Fruit fly (Drosophila melanogaster) whole organism, embryonic: Measurements from ENCODE around the gene scu.

ENCODE experiments used
- ATbp ChIP-seq: fragments of 200-800 bp; sonication (Bioruptor generic); optimal IDR thresholded peaks from 2 replicates; lab custom pipeline; 2017; ENCODE audit warnings: missing biosample characterization, mild to moderate bottlenecking, missing genetic modification characterization, missing genetic modification reagents
- CG10147 ChIP-seq: fragments of 200-800 bp; sonication (Bioruptor generic); optimal IDR thresholded peaks from 2 replicates; lab custom pipeline; 2019; ENCODE audit warnings: missing biosample characterization, mild to moderate bottlenecking, missing genetic modification characterization, moderate library complexity
- CG11695 ChIP-seq: fragments of 200-800 bp; sonication (Bioruptor generic); IDR thresholded peaks from 3 replicates; pipeline ENCODE4 v1.3.6; 2022; ENCODE audit warnings: missing biosample characterization, missing genetic modification characterization
- CG12659 ChIP-seq: fragments of 200-800 bp; sonication (Bioruptor generic); optimal IDR thresholded peaks from 3 replicates; lab custom pipeline; 2017; ENCODE audit warnings: mild to moderate bottlenecking, missing biosample characterization, missing genetic modification reagents, missing genetic modification characterization
- CG15514 ChIP-seq: fragments of 200-800 bp; sonication (Bioruptor generic); optimal IDR thresholded peaks from 3 replicates; lab custom pipeline; 2017; ENCODE audit warnings: missing biosample characterization, missing genetic modification characterization, mild to moderate bottlenecking, moderate library complexity, missing genetic modification reagents
- CG15601 ChIP-seq: fragments of 200-800 bp; sonication (Bioruptor generic); optimal IDR thresholded peaks from 3 replicates; lab custom pipeline; 2019; ENCODE audit warnings: missing biosample characterization, mild to moderate bottlenecking, missing genetic modification characterization, moderate library complexity
- CG17359 ChIP-seq: fragments of 200-800 bp; sonication (Bioruptor generic); optimal IDR thresholded peaks from 3 replicates; lab custom pipeline; 2018; ENCODE audit warnings: missing biosample characterization, mild to moderate bottlenecking, missing genetic modification characterization, moderate library complexity
- CG18262 ChIP-seq: fragments of 200-800 bp; optimal IDR thresholded peaks from 3 replicates; lab custom pipeline; 2019; ENCODE audit warnings: missing biosample characterization, mild to moderate bottlenecking, missing genetic modification characterization, moderate library complexity
- CG31224 ChIP-seq: fragments of 200-800 bp; sonication (Bioruptor generic); IDR thresholded peaks from 2 replicates; pipeline ENCODE4 v1.3.6; 2022; ENCODE audit warnings: missing biosample characterization, missing genetic modification characterization
- CG34224 ChIP-seq: fragments of 200-800 bp; sonication (Bioruptor generic); IDR thresholded peaks from 3 replicates; pipeline ENCODE4 v1.3.6; 2022; ENCODE audit warnings: missing biosample characterization, missing genetic modification characterization; ENCODE audit not compliant: partially characterized antibody
- CG34422 ChIP-seq: fragments of 200-800 bp; sonication (Bioruptor generic); IDR thresholded peaks from 3 replicates; pipeline ENCODE4 v1.3.6; 2022; ENCODE audit warnings: missing biosample characterization, missing genetic modification characterization
- CG42726 ChIP-seq: fragments of 200-800 bp; sonication (Bioruptor generic); IDR thresholded peaks from 2 replicates; pipeline ENCODE4 v1.3.6; 2022; ENCODE audit warnings: missing biosample characterization, missing genetic modification characterization; ENCODE audit not compliant: partially characterized antibody
- CG6175 ChIP-seq: fragments of 200-800 bp; sonication (Bioruptor generic); IDR thresholded peaks from 3 replicates; pipeline ENCODE4 v1.3.6; 2022; ENCODE audit warnings: missing biosample characterization, missing genetic modification characterization
- CG7987 ChIP-seq: fragments of 200-800 bp; sonication (Bioruptor generic); optimal IDR thresholded peaks from 2 replicates; lab custom pipeline; 2018; ENCODE audit warnings: missing biosample characterization, mild to moderate bottlenecking, missing genetic modification characterization, moderate library complexity
- CG8281 ChIP-seq: fragments of 200-800 bp; sonication (Bioruptor generic); optimal IDR thresholded peaks from 2 replicates; lab custom pipeline; 2018; ENCODE audit warnings: missing biosample characterization, mild to moderate bottlenecking, missing genetic modification characterization, moderate library complexity
- CG8290 ChIP-seq, 3 experiments: fragments of 200-800 bp; sonication (Bioruptor generic); optimal IDR thresholded peaks; 2 replicates each; lab custom pipeline; 2016 to 2019; ENCODE audit warnings: missing biosample characterization in 3 of 3, missing genetic modification characterization in 3 of 3, mild to moderate bottlenecking in 2 of 3, moderate library complexity in 1 of 3
- CG9727 ChIP-seq: fragments of 200-800 bp; sonication (Bioruptor generic); optimal IDR thresholded peaks from 3 replicates; lab custom pipeline; 2017; ENCODE audit warnings: missing biosample characterization, mild to moderate bottlenecking, missing genetic modification characterization
- CG9932 ChIP-seq: fragments of 200-800 bp; sonication (Bioruptor generic); IDR thresholded peaks from 2 replicates; pipeline ENCODE4 v1.3.6; 2022; ENCODE audit warnings: missing biosample characterization, missing genetic modification characterization
- E2f2 ChIP-seq: fragments of 200-800 bp; sonication (Bioruptor generic); IDR thresholded peaks from 2 replicates; pipeline ENCODE4 v1.3.6; 2022; ENCODE audit warnings: missing biosample characterization, missing genetic modification characterization
- Fer1 ChIP-seq: fragments of 200-800 bp; sonication (Bioruptor generic); optimal IDR thresholded peaks from 2 replicates; lab custom pipeline; 2017; ENCODE audit warnings: missing biosample characterization, mild to moderate bottlenecking, missing genetic modification characterization
- MBD-R2 ChIP-seq: fragments of 200-800 bp; sonication (Bioruptor generic); IDR thresholded peaks from 2 replicates; pipeline ENCODE4 v1.3.6; 2022; ENCODE audit warnings: missing biosample characterization, missing genetic modification characterization
- Med ChIP-seq: fragments of 200-800 bp; sonication (Bioruptor generic); peaks from one replicate; lab custom pipeline; 2016; ENCODE audit warnings: missing biosample characterization, missing genetic modification characterization, mild to moderate bottlenecking, inconsistent platforms, moderate library complexity
- Oaz ChIP-seq: fragments of 200-800 bp; sonication (Bioruptor generic); IDR thresholded peaks from 2 replicates; pipeline ENCODE4 v1.3.6; 2022; ENCODE audit warnings: missing biosample characterization, missing genetic modification characterization
- Opbp ChIP-seq: fragments of 200-800 bp; sonication (Bioruptor generic); IDR thresholded peaks from 3 replicates; pipeline ENCODE4 v1.3.6; 2022; ENCODE audit warnings: missing biosample characterization, missing genetic modification characterization; ENCODE audit not compliant: partially characterized antibody
- Rfx ChIP-seq: fragments of 200-800 bp; sonication (Bioruptor generic); IDR thresholded peaks from 2 replicates; pipeline ENCODE4 v1.3.6; 2022; ENCODE audit warnings: missing biosample characterization, missing genetic modification characterization
- Sox102F ChIP-seq: fragments of 200-800 bp; sonication (Bioruptor generic); optimal IDR thresholded peaks from 2 replicates; lab custom pipeline; 2018; ENCODE audit warnings: missing biosample characterization, mild to moderate bottlenecking, missing genetic modification characterization, moderate library complexity
- Spps ChIP-seq: fragments of 200-800 bp; sonication (Bioruptor generic); optimal IDR thresholded peaks from 2 replicates; lab custom pipeline; 2018; ENCODE audit warnings: missing biosample characterization, mild to moderate bottlenecking, missing genetic modification characterization
- Xbp1 ChIP-seq: fragments of 200-800 bp; sonication (Bioruptor generic); optimal IDR thresholded peaks from 3 replicates; lab custom pipeline; 2016; ENCODE audit warnings: missing biosample characterization, mild to moderate bottlenecking, missing genetic modification characterization
- Xrp1 ChIP-seq: fragments of 200-800 bp; sonication (Bioruptor generic); IDR thresholded peaks from 2 replicates; pipeline ENCODE4 v1.3.6; 2022; ENCODE audit warnings: missing biosample characterization, missing genetic modification characterization
- amos ChIP-seq: fragments of 200-800 bp; sonication (Bioruptor generic); IDR thresholded peaks from 2 replicates; pipeline ENCODE4 v1.3.6; 2022; ENCODE audit warnings: missing biosample characterization, missing genetic modification characterization; ENCODE audit not compliant: partially characterized antibody
- ara ChIP-seq: fragments of 200-800 bp; sonication (Bioruptor generic); IDR thresholded peaks from 2 replicates; pipeline ENCODE4 v1.3.6; 2022; ENCODE audit warnings: missing biosample characterization, missing genetic modification characterization
- az2 ChIP-seq: fragments of 200-800 bp; sonication (Bioruptor generic); optimal IDR thresholded peaks from 3 replicates; lab custom pipeline; 2016; ENCODE audit warnings: missing biosample characterization, missing genetic modification characterization
- bbx ChIP-seq: fragments of 200-800 bp; sonication (Bioruptor generic); IDR thresholded peaks from 2 replicates; pipeline ENCODE4 v1.3.6; 2022; ENCODE audit warnings: missing biosample characterization, missing genetic modification characterization; ENCODE audit not compliant: partially characterized antibody
- ci ChIP-seq: fragments of 200-800 bp; sonication (Bioruptor generic); IDR thresholded peaks from 3 replicates; pipeline ENCODE4 v1.3.6; 2022; ENCODE audit warnings: missing biosample characterization, missing genetic modification characterization
- dmrt11E ChIP-seq: fragments of 200-800 bp; sonication (Bioruptor generic); optimal IDR thresholded peaks from 3 replicates; lab custom pipeline; 2018; ENCODE audit warnings: missing biosample characterization, mild to moderate bottlenecking, missing genetic modification characterization, moderate library complexity
- fd64A ChIP-seq: fragments of 200-800 bp; sonication (Bioruptor generic); optimal IDR thresholded peaks from 3 replicates; lab custom pipeline; 2018; ENCODE audit warnings: missing biosample characterization, mild to moderate bottlenecking, missing genetic modification characterization
- gcm ChIP-seq: fragments of 200-800 bp; sonication (Bioruptor generic); optimal IDR thresholded peaks from 2 replicates; lab custom pipeline; 2019; ENCODE audit warnings: missing biosample characterization, mild to moderate bottlenecking, missing genetic modification characterization, moderate library complexity
- gem ChIP-seq: fragments of 200-800 bp; sonication (Bioruptor generic); optimal IDR thresholded peaks from 2 replicates; lab custom pipeline; 2019; ENCODE audit warnings: missing biosample characterization, mild to moderate bottlenecking, missing genetic modification characterization, moderate library complexity
- gsb-n ChIP-seq: fragments of 200-800 bp; sonication (Bioruptor generic); optimal IDR thresholded peaks from 3 replicates; lab custom pipeline; 2018; ENCODE audit warnings: missing biosample characterization, mild to moderate bottlenecking, missing genetic modification characterization
- hbn ChIP-seq: fragments of 200-800 bp; sonication (Bioruptor generic); IDR thresholded peaks from 2 replicates; pipeline ENCODE4 v1.3.6; 2022; ENCODE audit warnings: missing biosample characterization, missing genetic modification characterization; ENCODE audit not compliant: partially characterized antibody
- lmd ChIP-seq: fragments of 200-800 bp; sonication (Bioruptor generic); IDR thresholded peaks from 2 replicates; pipeline ENCODE4 v1.3.6; 2022; ENCODE audit warnings: missing biosample characterization, missing genetic modification characterization
- p53 ChIP-seq: fragments of 200-800 bp; sonication (Bioruptor generic); optimal IDR thresholded peaks from 2 replicates; lab custom pipeline; 2016; ENCODE audit warnings: missing biosample characterization, missing genetic modification characterization
- sens-2 ChIP-seq: fragments of 200-800 bp; sonication (Bioruptor generic); IDR thresholded peaks from 2 replicates; pipeline ENCODE4 v1.3.6; 2022; ENCODE audit warnings: missing biosample characterization, missing genetic modification characterization
- unc-4 ChIP-seq: fragments of 200-800 bp; sonication (Bioruptor generic); IDR thresholded peaks from 2 replicates; pipeline ENCODE4 v1.3.6; 2022; ENCODE audit warnings: missing biosample characterization, missing genetic modification characterization; ENCODE audit not compliant: partially characterized antibody
- unpg ChIP-seq: fragments of 200-800 bp; sonication (Bioruptor generic); optimal IDR thresholded peaks from 3 replicates; lab custom pipeline; 2018; ENCODE audit warnings: missing biosample characterization, mild to moderate bottlenecking, missing genetic modification characterization, moderate library complexity
- vnd ChIP-seq: fragments of 200-800 bp; sonication (Bioruptor generic); IDR thresholded peaks from 3 replicates; pipeline ENCODE4 v1.3.6; 2022; ENCODE audit warnings: missing biosample characterization, missing genetic modification characterization; ENCODE audit not compliant: partially characterized antibody
- zen2 ChIP-seq: fragments of 200-800 bp; sonication (Bioruptor generic); IDR thresholded peaks from 3 replicates; pipeline ENCODE4 v1.3.6; 2022; ENCODE audit warnings: missing biosample characterization, missing genetic modification characterization; ENCODE audit not compliant: partially characterized antibody

scu gene

DNA sequence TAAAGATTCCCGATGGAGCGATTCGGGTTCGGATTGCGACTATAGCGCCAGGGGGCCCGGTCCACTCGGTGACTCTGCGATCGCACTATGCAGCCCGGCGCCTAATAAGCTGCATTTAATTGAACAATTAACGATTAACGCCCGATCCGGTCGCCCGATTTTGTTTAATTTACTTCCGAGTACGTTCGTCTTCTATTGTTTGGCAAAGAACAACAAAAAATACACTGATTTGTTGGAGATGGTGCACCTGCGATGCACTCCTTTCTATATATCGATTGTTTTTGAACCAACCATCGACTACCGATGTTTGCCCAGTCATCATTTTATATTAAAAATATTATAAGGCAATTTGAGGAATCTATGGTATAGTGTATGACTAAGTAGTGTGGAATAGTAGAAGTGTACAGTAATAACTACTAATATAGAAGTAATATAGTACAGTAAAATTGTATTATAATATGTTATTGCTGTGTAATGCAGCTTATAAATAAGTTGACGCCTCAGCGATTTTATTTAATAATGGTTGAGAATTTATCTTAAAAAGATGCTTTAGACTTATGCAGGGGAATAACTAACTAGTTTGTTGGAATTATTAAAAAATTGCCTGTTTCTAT, 10.1 kb downstream of the scu start, which contains the start of gene Mvb12 (continued):
- peak; percentile 38 for TF ChIP-seq unpg (GFP tag; lab: Kevin White, UChicago)
- TF ChIP-seq Oaz (GFP tag; lab: Robert Waterston, UW) = no peak
- TF ChIP-seq lmd (GFP tag; lab: Robert Waterston, UW) = no peak
- TF ChIP-seq Spps = peak; percentile 17
- TF ChIP-seq CG15514 (GFP tag; lab: Kevin White, UChicago) = peak; percentile 33
- TF ChIP-seq CG9727 (GFP tag; lab: Kevin White, UChicago) = peak; percentile 13
- TF ChIP-seq CG8281 = no peak
- no peak for TF ChIP-seq CG6175 (GFP tag; lab: Robert Waterston, UW)
- peak; percentile 45 for TF ChIP-seq gcm (GFP tag; lab: Kevin White, UChicago)
- TF ChIP-seq sens-2 (GFP tag; lab: Robert Waterston, UW) = peak; percentile 72
- TF ChIP-seq CG10147 (GFP tag; lab: Kevin White, UChicago) = peak; percentile 20
- TF ChIP-seq E2f2 (GFP tag; lab: Robert Waterston, UW) = peak; percentile 19; the same call in 1 of the 2 replicates
- peak; percentile 24 for TF ChIP-seq gsb-n (tag; lab: Kevin White, UChicago)
- TF ChIP-seq fd64A = peak; percentile 52
- peak; percentile 70; the same call in 2 of the 3 replicates for TF ChIP-seq CG34422 (GFP tag; lab: Robert Waterston, UW)
- peak; percentile 23; the same call in 1 of the 2 replicates for TF ChIP-seq CG9932 (GFP tag; lab: Robert Waterston, UW)
- peak; percentile 58; the same call in 1 of the 2 replicates for TF ChIP-seq CG42726 (GFP tag; lab: Robert Waterston, UW)
- TF ChIP-seq CG7987 (GFP tag; lab: Kevin White, UChicago) = peak; percentile 44
- TF ChIP-seq Opbp (GFP tag; lab: Robert Waterston, UW) = peak; percentile 78
- TF ChIP-seq hbn (GFP tag; lab: Robert Waterston, UW) = peak; percentile 51
- 0 out of 2 replicates have a peak, but pooled peaks have one; percentile 20 for TF ChIP-seq ara
- peak; percentile 46 for TF ChIP-seq ATbp
- peak; percentile 18 for TF ChIP-seq CG34224 (GFP tag; lab: Robert Waterston, UW)
- peak; percentile 74 for TF ChIP-seq bbx
- TF ChIP-seq Fer1 (GFP tag; lab: Kevin White, UChicago) = peak; percentile 19
- no peak for TF ChIP-seq CG31224 (GFP tag; lab: Robert Waterston, UW)
- TF ChIP-seq Rfx = 0 out of 2 replicates have a peak, but pooled peaks have one; percentile 19
- peak; percentile 76 for TF ChIP-seq Med (GFP tag; lab: Kevin White, UChicago)
- peak; percentile 18 for TF ChIP-seq gem
- peak; percentile 20 for TF ChIP-seq dmrt11E (tag; lab: Kevin White, UChicago)
- peak; percentile 45 for TF ChIP-seq CG15601 (tag; lab: Kevin White, UChicago)
- TF ChIP-seq MBD-R2 (GFP tag; lab: Robert Waterston, UW) = 0 out of 2 replicates have a peak, but pooled peaks have one; percentile 35
- no peak for TF ChIP-seq az2 (GFP tag; lab: Kevin White, UChicago)
- peak; percentile 5 for TF ChIP-seq CG17359
- 0 out of 2 replicates have a peak, but pooled peaks have one; percentile 15 for TF ChIP-seq Xrp1 (GFP tag; lab: Robert Waterston, UW)
- TF ChIP-seq unc-4 (GFP tag; lab: Robert Waterston, UW) = peak; percentile 37
- TF ChIP-seq CG12659 (GFP tag; lab: Kevin White, UChicago) = peak; percentile 29
- peak; percentile 60; the same call in 2 of the 3 replicates for TF ChIP-seq ci
- TF ChIP-seq zen2 (GFP tag; lab: Robert Waterston, UW) = 0 out of 3 replicates have a peak, but pooled peaks have one; percentile 29
- peak; percentile 73 for TF ChIP-seq amos
- no peak for TF ChIP-seq CG11695 (GFP tag; lab: Robert Waterston, UW)
- TF ChIP-seq Sox102F (GFP tag; lab: Kevin White, UChicago) = peak; percentile 18
- TF ChIP-seq p53 (GFP tag; lab: Kevin White, UChicago) = no peak
- peak; percentile 4 for TF ChIP-seq Xbp1 (GFP tag; lab: Kevin White, UChicago)
- TF ChIP-seq CG18262 = peak; percentile 16
- no peak for TF ChIP-seq CG8290 (GFP tag; optimal IDR thresholded peaks at IDR 0.05; lab: Kevin White, UChicago)
- peak; percentile 32 to 34 for TF ChIP-seq CG8290 (tag; optimal IDR thresholded peaks at IDR 0.05; lab: Kevin White, UChicago)
- TF ChIP-seq vnd (GFP tag; lab: Robert Waterston, UW) = peak; percentile 19; the same call in 2 of the 3 replicates
